Fruit fly (Drosophila melanogaster): Measurements from ENCODE around the gene Ocho.

DNA sequence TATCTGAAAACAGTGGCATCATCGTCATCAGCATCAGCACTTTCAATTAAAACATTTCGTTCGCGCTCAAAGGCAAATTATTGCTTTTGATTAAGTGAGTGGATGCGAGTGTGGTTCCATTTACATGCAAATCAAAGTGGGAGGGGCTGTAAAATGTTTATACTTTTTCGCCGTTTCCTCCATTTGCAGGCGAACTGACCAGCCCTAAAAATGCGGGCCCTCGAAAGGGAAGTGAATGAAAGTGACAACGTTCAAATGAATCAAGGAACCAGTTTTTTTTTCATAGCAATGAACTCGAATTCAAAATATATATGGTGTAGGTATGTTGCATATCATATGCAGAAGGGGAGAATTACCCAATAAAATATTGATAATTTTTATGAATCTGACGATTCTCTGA is 36.0 kb downstream of the Ocho start:
- TF ChIP-seq Abd-B (GFP tag; optimal IDR thresholded peaks at IDR 0.05) (no peak), Gug (GFP tag; IDR thresholded peaks at IDR 0.05) (no peak), Hr3 (GFP tag; optimal IDR thresholded peaks at IDR 0.05) (no peak), vvl (GFP tag; IDR thresholded peaks at IDR 0.05) (no peak), CG8765 (GFP tag; IDR thresholded peaks at IDR 0.05) (no peak), CG11456 (GFP tag; IDR thresholded peaks at IDR 0.05) (no peak), CG8359 (GFP tag; optimal IDR thresholded peaks at IDR 0.05; ENCODE audit: borderline replicate concordance) (no peak), luna (GFP tag; optimal IDR thresholded peaks at IDR 0.05) (no peak), fru (optimal IDR thresholded peaks at IDR 0.05) (no peak)
